Worm (Caenorhabditis elegans): ENCODE measurements around the gene F23H11.2.

- TF ChIP-seq med-1 (GFP tag; optimal IDR thresholded peaks at IDR 0.05; ENCODE audit: insufficient read depth) (no peak), ztf-23 (GFP tag; IDR thresholded peaks at IDR 0.05) (no peak), ref-1 (GFP tag; conservative IDR thresholded peaks at IDR 0.05) (no peak), tab-1 (GFP tag; IDR thresholded peaks at IDR 0.05) (no peak), T22C8.4 (GFP tag; IDR thresholded peaks at IDR 0.05) (no peak), flt-1 (GFP tag; IDR thresholded peaks at IDR 0.05) (no peak), ztf-29 (GFP tag; IDR thresholded peaks at IDR 0.05) (no peak)
These were observed 12.4 kb downstream of the F23H11.2 start for ce11 chrIII:907990-908389.

All from whole organism, midembryonic.